Worm (Caenorhabditis elegans): Measurements from ENCODE around the gene aldo-2.
A peak's percentile ranks its signal among the peaks of the same experiment; 100 is the strongest.

The aldo-2 gene

ce11 chrIII:5853240-5853639, 23.2 kb downstream of the aldo-2 start, which contains the start of gene ddx-23:
ddx-23 (minus strand) TSS chrIII:5853269.
- TF ChIP-seq snpc-4 (tag; optimal IDR thresholded peaks at IDR 0.05), result no peak
- peak; percentile 79 for TF ChIP-seq ama-1 (optimal IDR thresholded peaks at IDR 0.05)
- no peak for TF ChIP-seq skn-1 (tag; optimal IDR thresholded peaks at IDR 0.05)
- TF ChIP-seq lin-15B (tag; optimal IDR thresholded peaks at IDR 0.05), result peak; percentile 0
- no peak for TF ChIP-seq ztf-11 (tag; optimal IDR thresholded peaks at IDR 0.05)
- TF ChIP-seq ZK546.5 (tag; optimal IDR thresholded peaks at IDR 0.05), result no peak
- peak; percentile 35 for TF ChIP-seq nfya-1 (tag; optimal IDR thresholded peaks at IDR 0.05; ENCODE audit: insufficient read depth)
- TF ChIP-seq nhr-77 (tag; optimal IDR thresholded peaks at IDR 0.05), result no peak
- no peak for TF ChIP-seq lsy-12 (tag; optimal IDR thresholded peaks at IDR 0.05)
- TF ChIP-seq pha-4 (tag; optimal IDR thresholded peaks at IDR 0.05), result peak; percentile 45
- peak; percentile 38 for TF ChIP-seq elt-2 (tag; optimal IDR thresholded peaks at IDR 0.05)
- no peak for TF ChIP-seq ceh-16 (tag; optimal IDR thresholded peaks at IDR 0.05)
- no peak for TF ChIP-seq nhr-11 (tag; optimal IDR thresholded peaks at IDR 0.05)
- peak; percentile 26 for TF ChIP-seq tbx-2 (tag; optimal IDR thresholded peaks at IDR 0.05)
- TF ChIP-seq nhr-43 (tag; optimal IDR thresholded peaks at IDR 0.05; ENCODE audit: poor library complexity, severe bottlenecking), result peak; percentile 30
- TF ChIP-seq eor-1 (tag; optimal IDR thresholded peaks at IDR 0.05), result no peak
- no peak for TF ChIP-seq lin-39 (tag; optimal IDR thresholded peaks at IDR 0.05)

ce11 chrIII:5846412-5846811, 30.0 kb downstream of the aldo-2 start:
- TF ChIP-seq fkh-10 (GFP tag; optimal IDR thresholded peaks at IDR 0.05) (peak; percentile 74), nfya-1 (tag; optimal IDR thresholded peaks at IDR 0.05; ENCODE audit: insufficient read depth) (peak; percentile 46), nhr-76 (tag; optimal IDR thresholded peaks at IDR 0.05) (no peak), nhr-43 (tag; optimal IDR thresholded peaks at IDR 0.05; ENCODE audit: poor library complexity, severe bottlenecking) (no peak)

ce11 chrIII:5845483-5845882, 30.9 kb downstream of the aldo-2 start:
- TF ChIP-seq elt-2 (tag; optimal IDR thresholded peaks at IDR 0.05), result no peak
- peak; percentile 35 for TF ChIP-seq unc-62 (GFP tag; optimal IDR thresholded peaks at IDR 0.05)
- TF ChIP-seq nhr-77 (tag; optimal IDR thresholded peaks at IDR 0.05), result no peak
- TF ChIP-seq lsy-12 (tag; optimal IDR thresholded peaks at IDR 0.05), result no peak
- TF ChIP-seq sea-2 (GFP tag; optimal IDR thresholded peaks at IDR 0.05), result no peak
- TF ChIP-seq pqm-1 (tag; optimal IDR thresholded peaks at IDR 0.05), result no peak
- peak; percentile 85 for TF ChIP-seq mdl-1 (tag; optimal IDR thresholded peaks at IDR 0.05)
- no peak for TF ChIP-seq egl-27 (tag; optimal IDR thresholded peaks at IDR 0.05)
- no peak for TF ChIP-seq fkh-2 (tag; optimal IDR thresholded peaks at IDR 0.05)
- TF ChIP-seq skn-1 (tag; optimal IDR thresholded peaks at IDR 0.05), result peak; percentile 12
- peak; percentile 15 for TF ChIP-seq elt-1 (tag; optimal IDR thresholded peaks at IDR 0.05)
- no peak for TF ChIP-seq jun-1 (tag; optimal IDR thresholded peaks at IDR 0.05)
- no peak for TF ChIP-seq R02D3.7 (tag; optimal IDR thresholded peaks at IDR 0.05)
- TF ChIP-seq nfya-1 (tag; optimal IDR thresholded peaks at IDR 0.05; ENCODE audit: insufficient read depth), result peak; percentile 85
- peak; percentile 74 for TF ChIP-seq lin-39 (tag; optimal IDR thresholded peaks at IDR 0.05)
- TF ChIP-seq nhr-237 (tag; optimal IDR thresholded peaks at IDR 0.05), result no peak
- no peak for TF ChIP-seq nhr-12 (tag; optimal IDR thresholded peaks at IDR 0.05)
- no peak for TF ChIP-seq tbx-2 (tag; optimal IDR thresholded peaks at IDR 0.05)
- TF ChIP-seq ceh-82 (tag; optimal IDR thresholded peaks at IDR 0.05), result no peak
- no peak for TF ChIP-seq ceh-9 (tag; optimal IDR thresholded peaks at IDR 0.05)
- TF ChIP-seq nhr-23 (tag; optimal IDR thresholded peaks at IDR 0.05), result no peak
- TF ChIP-seq hmg-11 (tag; optimal IDR thresholded peaks at IDR 0.05), result peak; percentile 76
- TF ChIP-seq ztf-4 (tag; optimal IDR thresholded peaks at IDR 0.05), result no peak
- peak; percentile 56 for TF ChIP-seq nhr-11 (tag; optimal IDR thresholded peaks at IDR 0.05)
- TF ChIP-seq fkh-10 (GFP tag; optimal IDR thresholded peaks at IDR 0.05), result peak; percentile 88
- TF ChIP-seq lin-15B (tag; optimal IDR thresholded peaks at IDR 0.05), result peak; percentile 4
- TF ChIP-seq zag-1 (tag; optimal IDR thresholded peaks at IDR 0.05), result peak; percentile 61
- no peak for TF ChIP-seq fos-1 (tag; optimal IDR thresholded peaks at IDR 0.05)
- TF ChIP-seq nhr-25 (tag; optimal IDR thresholded peaks at IDR 0.05), result no peak
- no peak for TF ChIP-seq ZK546.5 (tag; optimal IDR thresholded peaks at IDR 0.05)
- no peak for TF ChIP-seq egl-5 (tag; optimal IDR thresholded peaks at IDR 0.05)
- TF ChIP-seq nhr-43 (tag; optimal IDR thresholded peaks at IDR 0.05; ENCODE audit: poor library complexity, severe bottlenecking), result no peak
- TF ChIP-seq snpc-4 (tag; optimal IDR thresholded peaks at IDR 0.05), result peak; percentile 2
- no peak for TF ChIP-seq nhr-67 (tag; optimal IDR thresholded peaks at IDR 0.05)
- TF ChIP-seq aly-2 (tag; optimal IDR thresholded peaks at IDR 0.05), result no peak

All from whole organism, L3 larva.